Fruit fly (Drosophila melanogaster) whole organism, embryonic: ENCODE results near the gene CG5815.
A peak's percentile ranks its signal among the peaks of the same experiment; 100 is the strongest.

Experiments
- Aef1 ChIP-seq: fragments of 200-800 bp; sonication (Bioruptor generic); IDR thresholded peaks from 3 replicates; pipeline ENCODE4 v1.3.6; 2022; ENCODE audit warnings: missing biosample characterization, missing genetic modification characterization
- BEAF-32 ChIP-seq: fragments of 200-800 bp; sonication (Bioruptor generic); optimal IDR thresholded peaks from 3 replicates; lab custom pipeline; 2017; ENCODE audit warnings: missing biosample characterization, missing genetic modification characterization, mild to moderate bottlenecking, moderate library complexity, missing genetic modification reagents
- CG10543 ChIP-seq: fragments of 200-800 bp; sonication (Bioruptor generic); optimal IDR thresholded peaks from 3 replicates; lab custom pipeline; 2017; ENCODE audit warnings: missing biosample characterization, mild to moderate bottlenecking, missing genetic modification characterization, moderate library complexity
- CG10654 ChIP-seq: fragments of 200-800 bp; sonication (Bioruptor generic); optimal IDR thresholded peaks from 2 replicates; lab custom pipeline; 2016; ENCODE audit warnings: missing biosample characterization, missing genetic modification characterization
- CG11456 ChIP-seq: fragments of 200-800 bp; sonication (Bioruptor generic); IDR thresholded peaks from 3 replicates; pipeline ENCODE4 v1.3.6; 2022; ENCODE audit warnings: missing biosample characterization, missing genetic modification characterization
- CG1233 ChIP-seq: fragments of 200-800 bp; sonication (Bioruptor generic); optimal IDR thresholded peaks from 4 replicates; lab custom pipeline; 2018; ENCODE audit warnings: missing biosample characterization, mild to moderate bottlenecking, missing genetic modification characterization
- CG14014 ChIP-seq: fragments of 200-800 bp; sonication (Bioruptor generic); IDR thresholded peaks from 2 replicates; pipeline ENCODE4 v1.3.6; 2022; ENCODE audit warnings: missing biosample characterization, missing genetic modification characterization
- CG14441 ChIP-seq: fragments of 200-800 bp; sonication (Bioruptor generic); IDR thresholded peaks from 2 replicates; pipeline ENCODE4 v1.3.6; 2022; ENCODE audit warnings: missing biosample characterization, missing genetic modification characterization
- CG15011 ChIP-seq: fragments of 200-800 bp; sonication (Bioruptor generic); optimal IDR thresholded peaks from 3 replicates; lab custom pipeline; 2018; ENCODE audit warnings: missing biosample characterization, mild to moderate bottlenecking, missing genetic modification characterization
- CG16815 ChIP-seq: fragments of 200-800 bp; sonication (Bioruptor generic); optimal IDR thresholded peaks from 3 replicates; lab custom pipeline; 2017; ENCODE audit warnings: missing biosample characterization, mild to moderate bottlenecking, missing genetic modification characterization
- CG2120 ChIP-seq: fragments of 200-800 bp; sonication (Bioruptor generic); optimal IDR thresholded peaks from 3 replicates; lab custom pipeline; 2016; ENCODE audit warnings: missing biosample characterization, missing genetic modification characterization
- CG2129 ChIP-seq: fragments of 200-800 bp; sonication (Bioruptor generic); IDR thresholded peaks from 2 replicates; pipeline ENCODE4 v1.3.6; 2022; ENCODE audit warnings: missing biosample characterization, missing genetic modification characterization; ENCODE audit not compliant: partially characterized antibody
- CG31388 ChIP-seq: fragments of 200-800 bp; sonication (Bioruptor generic); optimal IDR thresholded peaks from 2 replicates; lab custom pipeline; 2016; ENCODE audit warnings: missing biosample characterization, missing genetic modification characterization
- CG3163 ChIP-seq: fragments of 200-800 bp; sonication (Bioruptor generic); optimal IDR thresholded peaks from 3 replicates; lab custom pipeline; 2016; ENCODE audit warnings: missing biosample characterization, missing genetic modification characterization
- CG4360 ChIP-seq: fragments of 200-800 bp; sonication (Bioruptor generic); IDR thresholded peaks from 2 replicates; pipeline ENCODE4 v1.3.6; 2022; ENCODE audit warnings: missing biosample characterization, missing genetic modification characterization
- CG6272 ChIP-seq: fragments of 200-800 bp; sonication (Bioruptor generic); IDR thresholded peaks from 2 replicates; pipeline ENCODE4 v1.3.6; 2022; ENCODE audit warnings: missing biosample characterization, missing genetic modification characterization
- CG8944 ChIP-seq: fragments of 200-800 bp; sonication (Bioruptor generic); optimal IDR thresholded peaks from 3 replicates; lab custom pipeline; 2016; ENCODE audit warnings: missing biosample characterization, missing genetic modification characterization
- CG9876 ChIP-seq: fragments of 200-800 bp; sonication (Bioruptor generic); optimal IDR thresholded peaks from 2 replicates; lab custom pipeline; 2016; ENCODE audit warnings: missing biosample characterization, missing genetic modification characterization
- CkIIα-i1 ChIP-seq: fragments of 200-800 bp; sonication (Bioruptor generic); IDR thresholded peaks from 2 replicates; pipeline ENCODE4 v1.3.6; 2022; ENCODE audit warnings: missing biosample characterization, missing genetic modification characterization
- Doc2 ChIP-seq: fragments of 200-800 bp; sonication (Bioruptor generic); IDR thresholded peaks from 2 replicates; pipeline ENCODE4 v1.3.6; 2022; ENCODE audit warnings: missing biosample characterization, missing genetic modification characterization
- Dref ChIP-seq: fragments of 200-800 bp; sonication (Bioruptor generic); IDR thresholded peaks from 2 replicates; pipeline ENCODE4 v1.3.6; 2022; ENCODE audit warnings: missing biosample characterization, missing genetic modification characterization
- E2f2 ChIP-seq: fragments of 200-800 bp; sonication (Bioruptor generic); IDR thresholded peaks from 2 replicates; pipeline ENCODE4 v1.3.6; 2022; ENCODE audit warnings: missing biosample characterization, missing genetic modification characterization
- GATAe ChIP-seq: fragments of 200-800 bp; sonication (Bioruptor generic); conservative IDR thresholded peaks from 2 replicates; pipeline ENCODE4 v1.3.6; 2022; ENCODE audit warnings: missing biosample characterization, missing genetic modification characterization
- HLH4C ChIP-seq: fragments of 200-800 bp; sonication (Bioruptor generic); IDR thresholded peaks from 3 replicates; pipeline ENCODE4 v1.3.6; 2022; ENCODE audit warnings: missing biosample characterization, missing genetic modification characterization; ENCODE audit not compliant: partially characterized antibody
- HmgZ ChIP-seq: fragments of 200-800 bp; sonication (Bioruptor generic); optimal IDR thresholded peaks from 2 replicates; lab custom pipeline; 2018; ENCODE audit warnings: missing biosample characterization, mild to moderate bottlenecking, missing genetic modification characterization
- Hr78 ChIP-seq, 2 experiments: fragments of 200-800 bp in 1 of 2; fragments of >200 bp in 1 of 2; sonication (Bioruptor generic) in 1 of 2; optimal IDR thresholded peaks; 2 replicates each; lab custom pipeline; 2017 to 2019; ENCODE audit warnings: missing biosample characterization in 2 of 2, missing genetic modification characterization in 2 of 2, mild to moderate bottlenecking in 1 of 2, moderate library complexity in 1 of 2
- Neu2 ChIP-seq: fragments of 200-800 bp; sonication (Bioruptor generic); optimal IDR thresholded peaks from 3 replicates; lab custom pipeline; 2016; ENCODE audit warnings: missing biosample characterization, missing genetic modification characterization, borderline replicate concordance
- Nf-YB ChIP-seq: fragments of 200-800 bp; sonication (Bioruptor generic); optimal IDR thresholded peaks from 3 replicates; lab custom pipeline; 2019; ENCODE audit warnings: missing biosample characterization, mild to moderate bottlenecking, missing genetic modification characterization, moderate library complexity
- Nf-YC ChIP-seq: fragments of 200-800 bp; optimal IDR thresholded peaks from 3 replicates; lab custom pipeline; 2019; ENCODE audit warnings: missing biosample characterization, mild to moderate bottlenecking, missing genetic modification characterization, moderate library complexity
- Scr ChIP-seq: fragments of 200-800 bp; sonication (Bioruptor generic); IDR thresholded peaks from 2 replicates; pipeline ENCODE4 v1.3.6; 2022; ENCODE audit warnings: missing biosample characterization, missing genetic modification characterization; ENCODE audit not compliant: partially characterized antibody
- Sox100B ChIP-seq: fragments of 200-800 bp; sonication (Bioruptor generic); optimal IDR thresholded peaks from 3 replicates; lab custom pipeline; 2018; ENCODE audit warnings: missing biosample characterization, mild to moderate bottlenecking, missing genetic modification characterization
- aop ChIP-seq: fragments of 200-800 bp; sonication (Bioruptor generic); IDR thresholded peaks from 2 replicates; pipeline ENCODE4 v1.3.6; 2022; ENCODE audit warnings: missing biosample characterization, missing genetic modification characterization
- ase ChIP-seq: fragments of 200-800 bp; sonication (Bioruptor generic); IDR thresholded peaks from 3 replicates; pipeline ENCODE4 v1.3.6; 2022; ENCODE audit warnings: missing biosample characterization, missing genetic modification characterization
- ato ChIP-seq: fragments of 200-800 bp; sonication (Bioruptor generic); IDR thresholded peaks from 2 replicates; pipeline ENCODE4 v1.3.6; 2022; ENCODE audit warnings: missing biosample characterization, missing genetic modification characterization; ENCODE audit not compliant: partially characterized antibody
- bigmax ChIP-seq: fragments of 200-800 bp; sonication (Bioruptor generic); optimal IDR thresholded peaks from 2 replicates; lab custom pipeline; 2018; ENCODE audit warnings: missing biosample characterization, mild to moderate bottlenecking, missing genetic modification characterization
- chif ChIP-seq, 2 experiments: fragments of 200-800 bp; sonication (Bioruptor generic); optimal IDR thresholded peaks; 3 replicates each; lab custom pipeline; 2016; ENCODE audit warnings: missing biosample characterization in 2 of 2, missing genetic modification characterization in 2 of 2
- crp ChIP-seq, 2 experiments: fragments of 200-800 bp; sonication (Bioruptor generic); optimal IDR thresholded peaks; 2 replicates in 1 of 2; 3 replicates in 1 of 2; lab custom pipeline; 2017; ENCODE audit warnings: missing biosample characterization in 2 of 2, missing genetic modification characterization in 2 of 2, mild to moderate bottlenecking in 1 of 2, moderate library complexity in 1 of 2
- gce ChIP-seq: fragments of 200-800 bp; sonication (Bioruptor generic); IDR thresholded peaks from 3 replicates; pipeline ENCODE4 v1.3.6; 2022; ENCODE audit warnings: missing biosample characterization, missing genetic modification characterization
- ham ChIP-seq: fragments of 200-800 bp; sonication (Bioruptor generic); IDR thresholded peaks from 2 replicates; pipeline ENCODE4 v1.3.6; 2022; ENCODE audit warnings: missing biosample characterization, missing genetic modification characterization
- hbn ChIP-seq: fragments of 200-800 bp; sonication (Bioruptor generic); IDR thresholded peaks from 2 replicates; pipeline ENCODE4 v1.3.6; 2022; ENCODE audit warnings: missing biosample characterization, missing genetic modification characterization; ENCODE audit not compliant: partially characterized antibody
- nerfin-1 ChIP-seq: fragments of 200-800 bp; sonication (Bioruptor generic); optimal IDR thresholded peaks from 3 replicates; lab custom pipeline; 2019; ENCODE audit warnings: missing biosample characterization, mild to moderate bottlenecking, missing genetic modification characterization, moderate library complexity
- oc ChIP-seq: fragments of 200-800 bp; sonication (Bioruptor generic); optimal IDR thresholded peaks from 2 replicates; lab custom pipeline; 2018; ENCODE audit warnings: missing biosample characterization, mild to moderate bottlenecking, missing genetic modification characterization, moderate library complexity
- pita ChIP-seq: fragments of 200-800 bp; sonication (Bioruptor generic); optimal IDR thresholded peaks from 2 replicates; lab custom pipeline; 2017; ENCODE audit warnings: missing biosample characterization, mild to moderate bottlenecking, missing genetic modification characterization
- row ChIP-seq: fragments of 200-800 bp; sonication (Bioruptor generic); IDR thresholded peaks from 3 replicates; pipeline ENCODE4 v1.3.6; 2022; ENCODE audit warnings: missing biosample characterization, missing genetic modification characterization
- scrt ChIP-seq: fragments of 200-800 bp; sonication (Bioruptor generic); optimal IDR thresholded peaks from 2 replicates; lab custom pipeline; 2018; ENCODE audit warnings: missing biosample characterization, mild to moderate bottlenecking, missing genetic modification characterization, moderate library complexity
- slou ChIP-seq: fragments of 200-800 bp; sonication (Bioruptor generic); optimal IDR thresholded peaks from 3 replicates; lab custom pipeline; 2016; ENCODE audit warnings: missing biosample characterization, missing genetic modification characterization
- toy ChIP-seq: fragments of 200-800 bp; sonication (Bioruptor generic); IDR thresholded peaks from 2 replicates; pipeline ENCODE4 v1.3.6; 2022; ENCODE audit warnings: missing biosample characterization, missing genetic modification characterization
- unpg ChIP-seq: fragments of 200-800 bp; sonication (Bioruptor generic); optimal IDR thresholded peaks from 3 replicates; lab custom pipeline; 2018; ENCODE audit warnings: missing biosample characterization, mild to moderate bottlenecking, missing genetic modification characterization, moderate library complexity
- zfh2 ChIP-seq: fragments of 200-800 bp; sonication (Bioruptor generic); optimal IDR thresholded peaks from 2 replicates; lab custom pipeline; 2016; ENCODE audit warnings: missing biosample characterization, missing genetic modification characterization

CG5815 gene

DNA sequence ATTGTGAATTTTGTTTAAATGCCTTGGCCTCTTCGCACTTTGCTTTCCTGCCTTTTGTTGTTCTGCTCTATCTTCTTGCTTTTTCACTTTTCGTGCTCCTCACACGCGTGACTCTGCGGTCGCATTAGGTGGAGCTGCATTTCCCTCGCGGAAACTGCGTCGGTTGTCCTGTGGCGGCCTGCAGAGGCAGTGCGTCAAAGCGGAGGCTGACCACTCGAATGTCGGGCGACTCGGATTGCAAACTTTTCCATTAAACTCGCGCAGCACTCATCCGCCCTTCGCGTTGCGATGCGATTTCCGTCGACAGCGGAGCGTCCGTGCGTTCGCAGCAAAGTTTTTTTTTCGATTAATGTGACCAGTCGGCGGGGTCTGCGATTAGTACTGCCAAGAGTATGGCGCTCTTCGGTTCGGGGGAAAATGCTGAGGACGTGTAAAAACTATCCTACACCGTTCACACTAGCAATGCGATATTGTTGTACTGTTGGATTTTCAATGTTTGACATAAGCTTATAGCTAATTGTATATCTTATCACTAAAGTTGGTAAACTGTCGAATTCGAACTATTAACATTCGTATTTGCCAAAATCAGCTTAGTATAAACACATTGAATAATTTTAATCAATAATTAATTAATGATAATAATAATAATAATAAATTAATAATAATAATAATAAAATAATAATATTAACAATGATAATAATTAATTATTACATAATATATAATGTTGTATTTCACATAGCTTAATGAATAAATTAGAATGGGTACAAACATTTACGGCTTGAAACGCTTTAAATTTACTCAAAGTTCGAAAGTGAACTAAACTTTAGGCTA is 38.5 kb downstream of the CG5815 start, which contains the start of gene CG6051 (continued):
- TF ChIP-seq GATAe (GFP tag; lab: Robert Waterston, UW) (no peak), CG15011 (no peak), CG1233 (GFP tag; lab: Kevin White, UChicago) (peak; percentile 7), E2f2 (GFP tag; lab: Robert Waterston, UW) (no peak), CG10543 (GFP tag; lab: Kevin White, UChicago) (peak; percentile 57), CG14441 (no peak), gce (no peak), aop (no peak), bigmax (GFP tag; lab: Kevin White, UChicago) (no peak), CG14014 (GFP tag; lab: Robert Waterston, UW) (no peak), Nf-YC (tag; lab: Kevin White, UChicago) (peak; percentile 62), ham (GFP tag; lab: Robert Waterston, UW) (no peak), unpg (GFP tag; lab: Kevin White, UChicago) (peak; percentile 51), CG6272 (GFP tag; lab: Robert Waterston, UW) (peak; percentile 44; the same call in 1 of the 2 replicates), CG8944 (peak; percentile 48), Neu2 (GFP tag; lab: Kevin White, UChicago) (peak; percentile 19), Dref (GFP tag; lab: Robert Waterston, UW) (no peak), CG31388 (GFP tag; lab: Kevin White, UChicago) (no peak), BEAF-32 (GFP tag; lab: Kevin White, UChicago) (peak; percentile 51), scrt (peak; percentile 5), toy (GFP tag; lab: Robert Waterston, UW) (no peak), Aef1 (GFP tag; lab: Robert Waterston, UW) (no peak), slou (GFP tag; lab: Kevin White, UChicago) (no peak), Doc2 (GFP tag; lab: Robert Waterston, UW) (no peak), CG3163 (GFP tag; lab: Kevin White, UChicago) (no peak), ase (GFP tag; lab: Robert Waterston, UW) (no peak), CG11456 (no peak), Nf-YB (GFP tag; lab: Kevin White, UChicago) (no peak), CG10654 (peak; percentile 30), Hr78 (GFP tag; optimal IDR thresholded peaks at IDR 0.05; lab: Kevin White, UChicago) (peak in 1 of 2 experiments; percentile 13), crp (GFP tag; optimal IDR thresholded peaks at IDR 0.05; lab: Kevin White, UChicago) (no peak), CG2120 (GFP tag; lab: Kevin White, UChicago) (peak; percentile 69), CG16815 (peak; percentile 41), zfh2 (GFP tag; lab: Kevin White, UChicago) (peak; percentile 36), CG9876 (GFP tag; lab: Kevin White, UChicago) (peak; percentile 38), CG2129 (GFP tag; lab: Robert Waterston, UW) (no peak), row (GFP tag; lab: Robert Waterston, UW) (no peak), CG4360 (GFP tag; lab: Robert Waterston, UW) (no peak), HmgZ (tag; lab: Kevin White, UChicago) (peak; percentile 44), chif (GFP tag; optimal IDR thresholded peaks at IDR 0.05; lab: Kevin White, UChicago) (peak in 1 of 2 experiments; percentile 45), oc (tag; lab: Kevin White, UChicago) (peak; percentile 45), Sox100B (GFP tag; lab: Kevin White, UChicago) (peak; percentile 13), hbn (GFP tag; lab: Robert Waterston, UW) (no peak), ato (GFP tag; lab: Robert Waterston, UW) (no peak), CkIIα-i1 (GFP tag; lab: Robert Waterston, UW) (no peak), nerfin-1 (tag; lab: Kevin White, UChicago) (peak; percentile 24), HLH4C (GFP tag; lab: Robert Waterston, UW) (no peak), Scr (no peak), pita (no peak)
